Fruit fly (Drosophila melanogaster) whole organism, pupa: ENCODE measurements around the gene CG32679.

Experiments
- CG15710 ChIP-seq: fragments of 200-800 bp; sonication (Bioruptor generic); optimal IDR thresholded peaks from 2 replicates; lab custom pipeline; 2018; ENCODE audit warnings: missing biosample characterization, mild to moderate bottlenecking, missing genetic modification characterization, moderate library complexity
- CG17806 ChIP-seq: fragments of 200-800 bp; sonication (Bioruptor generic); optimal IDR thresholded peaks from 2 replicates; lab custom pipeline; 2018; ENCODE audit warnings: missing biosample characterization, mild to moderate bottlenecking, missing genetic modification characterization, moderate library complexity
- CG8301 ChIP-seq: fragments of 200-800 bp; sonication (Bioruptor generic); optimal IDR thresholded peaks from 2 replicates; lab custom pipeline; 2018; ENCODE audit warnings: missing biosample characterization, mild to moderate bottlenecking, missing genetic modification characterization
- EcR ChIP-seq: fragments of 200-800 bp; sonication (Bioruptor generic); optimal IDR thresholded peaks from 3 replicates; lab custom pipeline; 2019; ENCODE audit warnings: missing biosample characterization, missing genetic modification characterization, mild to moderate bottlenecking, moderate library complexity, missing genetic modification reagents
- fd96Ca ChIP-seq: fragments of 200-800 bp; sonication (Bioruptor generic); IDR thresholded peaks from 3 replicates; pipeline ENCODE4 v1.3.6; 2022; ENCODE audit warnings: missing biosample characterization, missing genetic modification characterization

DNA sequence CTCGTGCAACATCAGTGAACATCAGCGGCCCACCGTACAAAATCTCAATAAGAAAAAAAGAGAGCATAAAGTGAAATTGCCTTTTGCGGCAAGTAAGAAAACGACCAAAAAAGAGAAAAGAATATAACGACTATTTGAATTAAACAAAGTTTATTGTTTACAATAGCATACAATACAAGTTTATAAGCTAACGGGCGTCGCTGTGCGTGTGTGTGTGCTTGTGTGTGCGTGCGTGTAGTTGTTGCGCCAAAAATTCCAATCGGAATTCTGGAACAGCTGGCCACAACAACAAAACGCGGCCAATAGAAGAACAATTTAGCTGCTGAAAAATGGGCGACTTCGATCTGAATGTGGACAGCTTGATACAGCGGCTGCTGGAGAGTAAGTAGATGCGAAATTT, 18.9 kb upstream of the CG32679 start:
- TF ChIP-seq CG17806 (tag; lab: Kevin White, UChicago) (no peak), CG8301 (tag; lab: Kevin White, UChicago) (no peak), EcR (no peak), CG15710 (tag; lab: Kevin White, UChicago) (no peak), fd96Ca (GFP tag; lab: Robert Waterston, UW) (no peak)
